Fruit fly (Drosophila melanogaster) whole organism, embryonic: ENCODE results near the gene CG13896.
A peak's percentile ranks its signal among the peaks of the same experiment; 100 is the strongest.

ENCODE experiments used
- Blimp-1 ChIP-seq: fragments of 200-800 bp; sonication (Bioruptor generic); optimal IDR thresholded peaks from 3 replicates; lab custom pipeline; 2018; ENCODE audit warnings: missing biosample characterization, missing genetic modification characterization, mild to moderate bottlenecking, moderate library complexity, missing genetic modification reagents
- CG10431 ChIP-seq: fragments of 200-800 bp; sonication (Bioruptor generic); optimal IDR thresholded peaks from 3 replicates; lab custom pipeline; 2018; ENCODE audit warnings: missing biosample characterization, mild to moderate bottlenecking, missing genetic modification characterization
- CG10565 ChIP-seq: fragments of 200-800 bp; sonication (Bioruptor generic); optimal IDR thresholded peaks from 3 replicates; lab custom pipeline; 2016; ENCODE audit warnings: missing biosample characterization, mild to moderate bottlenecking, missing genetic modification characterization
- CG13775 ChIP-seq: fragments of 200-800 bp; sonication (Bioruptor generic); optimal IDR thresholded peaks from 3 replicates; lab custom pipeline; 2017; ENCODE audit warnings: missing biosample characterization, mild to moderate bottlenecking, missing genetic modification characterization
- CG13894 ChIP-seq: fragments of 200-800 bp; sonication (Bioruptor generic); optimal IDR thresholded peaks from 3 replicates; lab custom pipeline; 2018; ENCODE audit warnings: missing biosample characterization, mild to moderate bottlenecking, missing genetic modification characterization, moderate library complexity
- CG1647 ChIP-seq: fragments of 200-800 bp; sonication (Bioruptor generic); optimal IDR thresholded peaks from 3 replicates; lab custom pipeline; 2016; ENCODE audit warnings: missing biosample characterization, missing genetic modification characterization
- CG17385 ChIP-seq: fragments of 200-800 bp; sonication (Bioruptor generic); optimal IDR thresholded peaks from 3 replicates; lab custom pipeline; 2018; ENCODE audit warnings: missing biosample characterization, mild to moderate bottlenecking, missing genetic modification characterization
- CG18476 ChIP-seq: fragments of 200-800 bp; sonication (Bioruptor generic); optimal IDR thresholded peaks from 2 replicates; lab custom pipeline; 2016; ENCODE audit warnings: missing biosample characterization, mild to moderate bottlenecking, missing genetic modification characterization
- CG30020 ChIP-seq: fragments of 200-800 bp; optimal IDR thresholded peaks from 2 replicates; lab custom pipeline; 2019; ENCODE audit warnings: missing biosample characterization, mild to moderate bottlenecking, missing genetic modification characterization, moderate library complexity
- CG32532 ChIP-seq: fragments of 200-800 bp; sonication (Bioruptor generic); IDR thresholded peaks from 2 replicates; pipeline ENCODE4 v1.3.6; 2022; ENCODE audit warnings: missing biosample characterization, missing genetic modification characterization
- CG3407 ChIP-seq: fragments of 200-800 bp; sonication (Bioruptor generic); optimal IDR thresholded peaks from 2 replicates; lab custom pipeline; 2018; ENCODE audit warnings: missing biosample characterization, mild to moderate bottlenecking, missing genetic modification characterization
- CG3847 ChIP-seq: fragments of 200-800 bp; sonication (Bioruptor generic); IDR thresholded peaks from 2 replicates; pipeline ENCODE4 v1.3.6; 2022; ENCODE audit warnings: missing biosample characterization, missing genetic modification characterization
- CG43689 ChIP-seq: fragments of 200-800 bp; sonication (Bioruptor generic); IDR thresholded peaks from 2 replicates; pipeline ENCODE4 v1.3.6; 2022; ENCODE audit warnings: missing biosample characterization, missing genetic modification characterization
- CG4617 ChIP-seq: fragments of 200-800 bp; sonication (Bioruptor generic); optimal IDR thresholded peaks from 3 replicates; lab custom pipeline; 2016; ENCODE audit warnings: missing biosample characterization, missing genetic modification characterization, borderline replicate concordance
- CG5245 ChIP-seq: fragments of 200-800 bp; sonication (Bioruptor generic); optimal IDR thresholded peaks from 3 replicates; lab custom pipeline; 2016; ENCODE audit warnings: missing biosample characterization, missing genetic modification characterization
- CG6654 ChIP-seq: fragments of 200-800 bp; sonication (Bioruptor generic); optimal IDR thresholded peaks from 2 replicates; lab custom pipeline; 2017; ENCODE audit warnings: missing biosample characterization, mild to moderate bottlenecking, missing genetic modification characterization
- CG6689 ChIP-seq: fragments of 200-800 bp; sonication (Bioruptor generic); IDR thresholded peaks from 2 replicates; pipeline ENCODE4 v1.3.6; 2022; ENCODE audit warnings: missing biosample characterization, missing genetic modification characterization
- CG8765 ChIP-seq: fragments of 200-800 bp; sonication (Bioruptor generic); IDR thresholded peaks from 2 replicates; pipeline ENCODE4 v1.3.6; 2022; ENCODE audit warnings: missing biosample characterization, missing genetic modification characterization
- Fer2 ChIP-seq: fragments of 200-800 bp; sonication (Bioruptor generic); optimal IDR thresholded peaks from 2 replicates; lab custom pipeline; 2018; ENCODE audit warnings: missing biosample characterization, mild to moderate bottlenecking, missing genetic modification characterization, moderate library complexity
- GATAe ChIP-seq: fragments of 200-800 bp; sonication (Bioruptor generic); conservative IDR thresholded peaks from 2 replicates; pipeline ENCODE4 v1.3.6; 2022; ENCODE audit warnings: missing biosample characterization, missing genetic modification characterization
- Meics ChIP-seq: fragments of 200-800 bp; sonication (Bioruptor generic); optimal IDR thresholded peaks from 2 replicates; lab custom pipeline; 2017; ENCODE audit warnings: missing biosample characterization, mild to moderate bottlenecking, missing genetic modification characterization
- Mrtf ChIP-seq: fragments of 200-800 bp; sonication (Bioruptor generic); IDR thresholded peaks from 3 replicates; pipeline ENCODE4 v1.3.6; 2022; ENCODE audit warnings: missing biosample characterization, missing genetic modification characterization
- Oli ChIP-seq: fragments of 200-800 bp; sonication (Bioruptor generic); optimal IDR thresholded peaks from 2 replicates; lab custom pipeline; 2018; ENCODE audit warnings: missing biosample characterization, mild to moderate bottlenecking, missing genetic modification characterization, moderate library complexity
- Ptx1 ChIP-seq: fragments of 200-800 bp; sonication (Bioruptor generic); IDR thresholded peaks from 2 replicates; pipeline ENCODE4 v1.3.6; 2022; ENCODE audit warnings: missing biosample characterization, missing genetic modification characterization
- Rfx ChIP-seq: fragments of 200-800 bp; sonication (Bioruptor generic); IDR thresholded peaks from 2 replicates; pipeline ENCODE4 v1.3.6; 2022; ENCODE audit warnings: missing biosample characterization, missing genetic modification characterization
- Xbp1 ChIP-seq: fragments of 200-800 bp; sonication (Bioruptor generic); optimal IDR thresholded peaks from 3 replicates; lab custom pipeline; 2016; ENCODE audit warnings: missing biosample characterization, mild to moderate bottlenecking, missing genetic modification characterization
- ab ChIP-seq: fragments of 200-800 bp; sonication (Bioruptor generic); optimal IDR thresholded peaks from 2 replicates; lab custom pipeline; 2016; ENCODE audit warnings: missing biosample characterization, missing genetic modification characterization
- bowl ChIP-seq: fragments of 200-800 bp; sonication (Bioruptor generic); IDR thresholded peaks from 2 replicates; pipeline ENCODE4 v1.3.6; 2022; ENCODE audit warnings: missing biosample characterization, missing genetic modification characterization
- cwo ChIP-seq: fragments of 200-800 bp; sonication (Bioruptor generic); optimal IDR thresholded peaks from 3 replicates; lab custom pipeline; 2017; ENCODE audit warnings: missing biosample characterization, missing genetic modification characterization, mild to moderate bottlenecking, moderate library complexity, missing genetic modification reagents
- ewg ChIP-seq: fragments of 200-800 bp; sonication (Bioruptor generic); optimal IDR thresholded peaks from 3 replicates; lab custom pipeline; 2017; ENCODE audit warnings: mild to moderate bottlenecking, missing biosample characterization, missing genetic modification reagents, missing genetic modification characterization
- grn ChIP-seq: fragments of 200-800 bp; sonication (Bioruptor generic); optimal IDR thresholded peaks from 3 replicates; lab custom pipeline; 2017; ENCODE audit warnings: missing biosample characterization, missing genetic modification characterization
- her ChIP-seq: fragments of 200-800 bp; sonication (Bioruptor generic); optimal IDR thresholded peaks from 2 replicates; lab custom pipeline; 2016; ENCODE audit warnings: missing biosample characterization, missing genetic modification characterization
- insv ChIP-seq, 2 experiments: fragments of 200-800 bp; sonication (Bioruptor generic); optimal IDR thresholded peaks; 3 replicates each; lab custom pipeline; 2016 to 2018; ENCODE audit warnings: missing biosample characterization in 2 of 2, missing genetic modification characterization in 2 of 2
- ken ChIP-seq: fragments of 200-800 bp; sonication (Bioruptor generic); IDR thresholded peaks from 3 replicates; pipeline ENCODE4 v1.3.6; 2022; ENCODE audit warnings: missing biosample characterization, missing genetic modification characterization
- klu ChIP-seq: fragments of 200-800 bp; sonication (Bioruptor generic); IDR thresholded peaks from 2 replicates; pipeline ENCODE4 v1.3.6; 2022; ENCODE audit warnings: missing biosample characterization, missing genetic modification characterization
- lola ChIP-seq, 3 experiments: fragments of >200 bp in 2 of 3; fragments of 200-800 bp in 1 of 3; sonication (Bioruptor generic) in 1 of 3; optimal IDR thresholded peaks; 2 replicates each; lab custom pipeline; 2017 to 2019; ENCODE audit warnings: missing biosample characterization in 3 of 3, missing genetic modification characterization in 3 of 3, mild to moderate bottlenecking in 1 of 3, moderate library complexity in 1 of 3
- phol ChIP-seq: fragments of 200-800 bp; sonication (Bioruptor generic); optimal IDR thresholded peaks from 3 replicates; lab custom pipeline; 2018; ENCODE audit warnings: missing biosample characterization, mild to moderate bottlenecking, missing genetic modification characterization, moderate library complexity
- pzg ChIP-seq: fragments of 200-800 bp; sonication (Bioruptor generic); optimal IDR thresholded peaks from 3 replicates; lab custom pipeline; 2018; ENCODE audit warnings: missing biosample characterization, mild to moderate bottlenecking, missing genetic modification characterization, moderate library complexity
- sna ChIP-seq: fragments of 200-800 bp; sonication (Bioruptor generic); IDR thresholded peaks from 2 replicates; pipeline ENCODE4 v1.3.6; 2022; ENCODE audit warnings: missing biosample characterization, missing genetic modification characterization; ENCODE audit not compliant: partially characterized antibody
- so ChIP-seq: fragments of 200-800 bp; sonication (Bioruptor generic); IDR thresholded peaks from 3 replicates; pipeline ENCODE4 v1.3.6; 2022; ENCODE audit warnings: missing biosample characterization, missing genetic modification characterization
- sr ChIP-seq: fragments of 200-800 bp; sonication (Bioruptor generic); IDR thresholded peaks from 3 replicates; pipeline ENCODE4 v1.3.6; 2022; ENCODE audit warnings: missing biosample characterization, missing genetic modification characterization
- tio ChIP-seq: fragments of 200-800 bp; sonication (Bioruptor generic); optimal IDR thresholded peaks from 2 replicates; lab custom pipeline; 2017; ENCODE audit warnings: missing biosample characterization, missing genetic modification characterization, inconsistent platforms
- tna ChIP-seq: fragments of 200-800 bp; sonication (Bioruptor generic); IDR thresholded peaks from 2 replicates; pipeline ENCODE4 v1.3.6; 2022; ENCODE audit warnings: missing biosample characterization, missing genetic modification characterization; ENCODE audit not compliant: partially characterized antibody
- unc-4 ChIP-seq: fragments of 200-800 bp; sonication (Bioruptor generic); IDR thresholded peaks from 2 replicates; pipeline ENCODE4 v1.3.6; 2022; ENCODE audit warnings: missing biosample characterization, missing genetic modification characterization; ENCODE audit not compliant: partially characterized antibody
- unpg ChIP-seq: fragments of 200-800 bp; sonication (Bioruptor generic); optimal IDR thresholded peaks from 3 replicates; lab custom pipeline; 2018; ENCODE audit warnings: missing biosample characterization, mild to moderate bottlenecking, missing genetic modification characterization, moderate library complexity
- vvl ChIP-seq: fragments of 200-800 bp; sonication (Bioruptor generic); IDR thresholded peaks from 2 replicates; pipeline ENCODE4 v1.3.6; 2022; ENCODE audit warnings: missing biosample characterization, missing genetic modification characterization
- zen ChIP-seq: fragments of 200-800 bp; sonication (Bioruptor generic); optimal IDR thresholded peaks from 3 replicates; lab custom pipeline; 2018; ENCODE audit warnings: missing biosample characterization, mild to moderate bottlenecking, missing genetic modification characterization, moderate library complexity

Gene CG13896

DNA sequence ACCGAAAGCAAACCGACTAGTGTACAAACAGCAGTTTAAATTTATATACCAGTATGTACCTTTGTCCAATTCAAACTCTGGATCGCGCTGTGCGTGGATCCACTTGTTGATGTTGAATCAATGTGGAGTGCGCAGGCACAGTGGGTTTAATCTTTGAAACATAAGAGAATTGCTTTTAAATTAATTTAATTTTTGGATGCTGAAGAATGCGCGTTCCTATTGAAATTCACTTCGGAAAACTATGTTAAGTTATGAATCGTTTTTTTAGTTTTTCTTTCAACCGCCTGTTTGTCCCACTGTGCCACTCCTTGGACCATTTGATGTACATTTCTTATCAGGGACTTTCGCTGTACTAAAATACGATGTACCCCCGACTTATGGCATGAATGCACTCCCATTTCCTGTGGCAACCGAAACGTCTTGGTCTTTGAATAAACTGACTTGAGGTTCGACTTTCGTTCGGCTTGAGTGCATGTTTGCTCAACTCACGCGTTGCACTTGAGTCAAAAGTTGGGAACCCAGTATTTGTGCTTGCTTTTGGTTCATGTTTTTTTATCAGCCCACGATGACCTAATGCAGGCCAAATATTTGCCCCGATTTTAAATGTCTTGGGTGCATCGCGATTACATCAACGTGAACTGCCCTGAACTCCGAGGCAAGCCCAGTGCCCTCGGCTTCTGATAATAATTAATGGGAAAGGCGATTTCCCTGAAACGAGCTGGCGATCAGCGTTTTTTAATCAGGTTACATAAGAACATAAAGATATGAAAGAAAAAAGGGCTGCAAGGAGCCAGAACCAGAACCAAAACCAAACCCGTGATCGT lies 13.1 kb upstream of the CG13896 start (continued):
- TF ChIP-seq tio (GFP tag; lab: Kevin White, UChicago), result peak; percentile 92
- TF ChIP-seq Ptx1, result peak; percentile 91
- TF ChIP-seq Meics, result peak; percentile 63
- peak; percentile 82 for TF ChIP-seq Rfx
- peak; percentile 2 for TF ChIP-seq Fer2 (tag; lab: Kevin White, UChicago)
- TF ChIP-seq ken (GFP tag; lab: Robert Waterston, UW), result peak; percentile 95
- TF ChIP-seq CG18476 (GFP tag; lab: Kevin White, UChicago), result peak; percentile 90
- TF ChIP-seq cwo, result peak; percentile 66
- peak; percentile 92 for TF ChIP-seq CG13775 (GFP tag; lab: Kevin White, UChicago)
- peak; percentile 93 for TF ChIP-seq CG5245
- TF ChIP-seq klu (GFP tag; lab: Robert Waterston, UW), result peak; percentile 49; the same call in 1 of the 2 replicates
- TF ChIP-seq sr (GFP tag; lab: Robert Waterston, UW), result peak; percentile 79
- peak; percentile 96 for TF ChIP-seq unpg
- peak; percentile 68 for TF ChIP-seq CG6654 (GFP tag; lab: Kevin White, UChicago)
- TF ChIP-seq CG4617 (GFP tag; lab: Kevin White, UChicago), result peak; percentile 72
- TF ChIP-seq Mrtf (GFP tag; lab: Robert Waterston, UW), result peak; percentile 88
- peak; percentile 89 for TF ChIP-seq Xbp1 (GFP tag; lab: Kevin White, UChicago)
- TF ChIP-seq ewg (GFP tag; lab: Kevin White, UChicago), result peak; percentile 84
- peak; percentile 80 for TF ChIP-seq CG1647 (GFP tag; lab: Kevin White, UChicago)
- peak; percentile 10 to 26 for TF ChIP-seq insv (GFP tag; optimal IDR thresholded peaks at IDR 0.05; lab: Kevin White, UChicago)
- TF ChIP-seq CG43689 (GFP tag; lab: Robert Waterston, UW), result peak; percentile 73
- TF ChIP-seq CG13894 (tag; lab: Kevin White, UChicago), result no peak
- peak; percentile 95 for TF ChIP-seq CG6689 (GFP tag; lab: Robert Waterston, UW)
- TF ChIP-seq CG3847, result peak; percentile 70
- peak; percentile 94 for TF ChIP-seq phol
- peak; percentile 96 for TF ChIP-seq CG8765
- TF ChIP-seq zen (tag; lab: Kevin White, UChicago), result peak; percentile 94
- TF ChIP-seq bowl, result peak; percentile 81
- TF ChIP-seq CG3407 (GFP tag; lab: Kevin White, UChicago), result peak; percentile 97
- peak in 1 of 3 experiments; percentile 98 for TF ChIP-seq lola (GFP tag; optimal IDR thresholded peaks at IDR 0.05; lab: Kevin White, UChicago)
- TF ChIP-seq ab, result peak; percentile 76
- TF ChIP-seq so (GFP tag; lab: Robert Waterston, UW), result peak; percentile 89
- peak; percentile 82 for TF ChIP-seq CG32532 (GFP tag; lab: Robert Waterston, UW)
- TF ChIP-seq vvl (GFP tag; lab: Robert Waterston, UW), result peak; percentile 97
- TF ChIP-seq CG30020, result peak; percentile 77
- peak; percentile 91 for TF ChIP-seq Oli
- TF ChIP-seq CG10431 (GFP tag; lab: Kevin White, UChicago), result peak; percentile 89
- TF ChIP-seq GATAe (GFP tag; lab: Robert Waterston, UW), result no peak; the same call in 1 of the 2 replicates
- peak; percentile 66 for TF ChIP-seq grn (GFP tag; lab: Kevin White, UChicago)
- no peak for TF ChIP-seq pzg
- TF ChIP-seq CG17385, result peak; percentile 77
- peak; percentile 90 for TF ChIP-seq her
- peak; percentile 90 for TF ChIP-seq CG10565
- TF ChIP-seq unc-4 (GFP tag; lab: Robert Waterston, UW), result no peak
- TF ChIP-seq tna (GFP tag; lab: Robert Waterston, UW), result no peak
- TF ChIP-seq Blimp-1, result peak; percentile 94
- TF ChIP-seq sna, result no peak
